Fruit fly (Drosophila melanogaster): Measurements from ENCODE around the gene wapl.

DNA sequence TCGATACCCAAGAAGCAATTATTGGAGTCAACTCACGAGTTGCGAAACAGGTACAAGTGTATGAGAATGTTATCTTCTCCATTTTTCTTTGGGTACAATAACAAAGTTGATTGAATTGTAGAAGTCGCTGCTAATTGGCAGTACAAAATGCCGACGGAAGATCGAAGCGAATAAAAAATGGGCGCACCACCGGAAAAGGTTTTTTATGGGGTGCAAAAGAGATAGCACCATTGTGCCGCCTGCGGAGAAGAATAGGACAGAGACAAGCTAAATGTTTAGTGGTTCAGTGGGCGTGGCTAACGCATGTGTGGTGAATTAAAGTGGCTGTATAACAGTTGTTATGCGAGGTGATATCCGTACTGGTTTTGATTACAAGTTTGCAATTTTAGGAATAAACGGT, 18.3 kb downstream of the wapl start:
- no peak for TF ChIP-seq CTCF (optimal IDR thresholded peaks at IDR 0.05)
- TF ChIP-seq CG8478 (optimal IDR thresholded peaks at IDR 0.05) = no peak
